Worm (Caenorhabditis elegans) whole organism, midembryonic: Measurements from ENCODE around the gene K08H10.10.

ENCODE experiments used
- T22C8.4 ChIP-seq: fragments of 200-800 bp; sonication (Bioruptor generic); IDR thresholded peaks from 2 replicates; pipeline ENCODE4 v1.3.6; 2022; ENCODE audit warnings: missing genetic modification characterization, missing compliant biosample characterization
- cog-1 ChIP-seq: sonication (generic microtip); optimal IDR thresholded peaks from 2 replicates; lab custom pipeline; 2016; ENCODE audit warnings: missing genetic modification characterization, missing compliant biosample characterization
- flt-1 ChIP-seq: fragments of 200-800 bp; sonication (Bioruptor generic); IDR thresholded peaks from 2 replicates; pipeline ENCODE4 v1.3.6; 2022; ENCODE audit warnings: missing genetic modification characterization, missing compliant biosample characterization
- klf-2 ChIP-seq: fragments of 200-800 bp; sonication (Bioruptor generic); conservative IDR thresholded peaks from 2 replicates; pipeline ENCODE4 v1.3.6; 2022; ENCODE audit warnings: missing genetic modification reagents, missing genetic modification characterization, missing compliant biosample characterization
- med-1 ChIP-seq: sonication (generic microtip); optimal IDR thresholded peaks from 2 replicates; lab custom pipeline; 2017; ENCODE audit warnings: missing genetic modification characterization, mild to moderate bottlenecking, missing compliant biosample characterization, antibody characterized with exemption, missing genetic modification reagents; ENCODE audit not compliant: insufficient read depth
- ref-1 ChIP-seq: fragments of 200-800 bp; sonication (Bioruptor generic); conservative IDR thresholded peaks from 2 replicates; pipeline ENCODE4 v1.3.6; 2022; ENCODE audit warnings: missing genetic modification reagents, missing genetic modification characterization, missing compliant biosample characterization
- tab-1 ChIP-seq: fragments of 200-800 bp; sonication (Bioruptor generic); IDR thresholded peaks from 2 replicates; pipeline ENCODE4 v1.3.6; 2022; ENCODE audit warnings: missing genetic modification characterization, missing compliant biosample characterization
- ztf-23 ChIP-seq: fragments of 200-800 bp; sonication (Bioruptor generic); IDR thresholded peaks from 2 replicates; pipeline ENCODE4 v1.3.6; 2022; ENCODE audit warnings: missing genetic modification reagents, missing genetic modification characterization, missing compliant biosample characterization
- ztf-29 ChIP-seq: fragments of 200-800 bp; sonication (Bioruptor generic); IDR thresholded peaks from 2 replicates; pipeline ENCODE4 v1.3.6; 2022; ENCODE audit warnings: missing genetic modification reagents, missing genetic modification characterization, missing compliant biosample characterization

The K08H10.10 gene

DNA sequence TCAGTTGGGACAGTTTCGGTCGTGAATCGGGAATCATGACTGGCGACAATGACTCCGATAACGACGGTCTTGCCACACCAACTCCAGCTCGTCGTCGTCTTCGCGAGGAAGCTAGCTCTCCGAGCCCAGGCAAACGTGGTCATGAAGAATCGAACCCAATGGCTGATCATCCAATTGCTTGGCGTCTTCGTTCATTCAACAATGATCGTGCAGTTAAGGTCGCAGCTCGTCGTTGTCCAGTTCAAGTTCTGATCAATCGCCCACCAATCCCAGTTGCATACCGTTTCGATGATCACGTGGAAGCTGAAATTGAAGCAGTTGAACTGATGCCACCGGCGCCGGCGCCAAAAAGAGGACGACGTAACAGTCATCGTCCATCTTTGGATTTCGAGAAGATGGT is 46.3 kb downstream of the K08H10.10 start:
- TF ChIP-seq T22C8.4 (no peak), tab-1 (GFP tag; lab: Robert Waterston, UW) (no peak), med-1 (GFP tag; lab: Kevin White, UChicago) (no peak), ztf-23 (GFP tag; lab: Robert Waterston, UW) (no peak), klf-2 (GFP tag; lab: Robert Waterston, UW) (no peak), cog-1 (tag; lab: Kevin White, UChicago) (no peak), flt-1 (GFP tag; lab: Robert Waterston, UW) (no peak), ztf-29 (no peak), ref-1 (GFP tag; lab: Robert Waterston, UW) (no peak)

- TF ChIP-seq ref-1 (GFP tag; lab: Robert Waterston, UW) (0 out of 2 replicates have a peak, but pooled peaks have one; percentile 16), T22C8.4 (0 out of 2 replicates have a peak, but pooled peaks have one; percentile 24), flt-1 (GFP tag; lab: Robert Waterston, UW) (peak; percentile 63; the same call in 1 of the 2 replicates)
Measured at ce11 chrV:10049192-10049816, 48.4 kb downstream of the K08H10.10 start.

DNA sequence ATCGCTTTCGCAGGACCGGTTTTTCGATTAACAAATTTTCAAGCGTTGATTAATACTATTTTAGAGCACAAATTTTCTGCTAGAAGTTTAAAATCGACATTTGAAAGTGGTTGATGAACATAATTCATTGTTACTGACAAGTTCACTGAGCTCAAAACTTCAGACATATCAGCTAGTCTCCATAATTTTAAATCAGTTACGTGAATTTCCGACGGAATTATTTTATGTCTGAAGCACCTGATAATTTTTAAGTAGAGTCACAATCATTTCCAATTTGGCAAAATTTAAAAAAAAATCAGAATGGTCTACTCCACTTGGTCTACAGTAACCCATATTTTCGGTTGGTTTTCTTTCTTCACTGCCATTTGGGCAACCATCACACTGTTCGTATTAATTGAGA is 51.0 kb downstream of the K08H10.10 start, which contains the start of gene str-118:
Gene str-118, plus strand, starts transcription at position 301 of the 400 bp plus-strand sequence.
- TF ChIP-seq tab-1 (GFP tag; lab: Robert Waterston, UW) (no peak), med-1 (GFP tag; lab: Kevin White, UChicago) (no peak), ztf-23 (GFP tag; lab: Robert Waterston, UW) (no peak), cog-1 (tag; lab: Kevin White, UChicago) (no peak), klf-2 (GFP tag; lab: Robert Waterston, UW) (no peak), ztf-29 (no peak), flt-1 (GFP tag; lab: Robert Waterston, UW) (no peak), T22C8.4 (no peak), ref-1 (GFP tag; lab: Robert Waterston, UW) (no peak)
